Worm (Caenorhabditis elegans) whole organism, mixed stage, embryonic: Measurements from ENCODE around the gene cutl-21.

Source experiments
- M03D4.4 ChIP-seq: sonication (generic microtip); optimal IDR thresholded peaks from 2 replicates; lab custom pipeline; 2017; ENCODE audit warnings: mild to moderate bottlenecking, missing genetic modification characterization, missing compliant biosample characterization
- bed-3 ChIP-seq: fragments of 200-800 bp; sonication (Bioruptor generic); optimal IDR thresholded peaks from 3 replicates; lab custom pipeline; 2018; ENCODE audit warnings: mild to moderate bottlenecking, missing genetic modification characterization, moderate library complexity, missing compliant biosample characterization
- ceh-39 ChIP-seq: fragments of 150-350 bp; optimal IDR thresholded peaks from 2 replicates; lab custom pipeline; 2014; ENCODE audit warnings: missing biosample characterization, missing genetic modification characterization
- ceh-43 ChIP-seq: fragments of 200-800 bp; sonication (Bioruptor generic); optimal IDR thresholded peaks from 2 replicates; lab custom pipeline; 2018; ENCODE audit warnings: mild to moderate bottlenecking, missing genetic modification characterization, moderate library complexity, missing compliant biosample characterization
- ceh-83 ChIP-seq: fragments of 200-800 bp; sonication (Bioruptor generic); optimal IDR thresholded peaks from 2 replicates; lab custom pipeline; 2018; ENCODE audit warnings: mild to moderate bottlenecking, missing genetic modification characterization, missing compliant biosample characterization
- ces-1 ChIP-seq: fragments of 150-350 bp; optimal IDR thresholded peaks from 2 replicates; lab custom pipeline; 2014; ENCODE audit warnings: missing biosample characterization, missing genetic modification reagents, missing genetic modification characterization
- cnd-1 ChIP-seq: fragments of 200-800 bp; sonication (Bioruptor generic); optimal IDR thresholded peaks from 2 replicates; lab custom pipeline; 2018; ENCODE audit warnings: mild to moderate bottlenecking, missing genetic modification characterization, missing compliant biosample characterization
- elt-1 ChIP-seq: sonication (generic microtip); optimal IDR thresholded peaks from 2 replicates; lab custom pipeline; 2017; ENCODE audit warnings: missing genetic modification characterization, mild to moderate bottlenecking, missing compliant biosample characterization, antibody characterized with exemption, moderate library complexity, borderline replicate concordance; ENCODE audit not compliant: insufficient read depth
- elt-3 ChIP-seq: fragments of 150-350 bp; optimal IDR thresholded peaks from 2 replicates; lab custom pipeline; 2014; ENCODE audit warnings: missing biosample characterization, missing genetic modification characterization
- flh-1 ChIP-seq: fragments of 200-800 bp; sonication (Bioruptor generic); optimal IDR thresholded peaks from 2 replicates; lab custom pipeline; 2018; ENCODE audit warnings: mild to moderate bottlenecking, missing genetic modification characterization, moderate library complexity, missing compliant biosample characterization
- ham-2 ChIP-seq: fragments of 200-800 bp; sonication (Bioruptor generic); optimal IDR thresholded peaks from 2 replicates; lab custom pipeline; 2018; ENCODE audit warnings: mild to moderate bottlenecking, missing genetic modification characterization, missing compliant biosample characterization
- hlh-1 ChIP-seq: fragments of 150-350 bp; optimal IDR thresholded peaks from 2 replicates; lab custom pipeline; 2014; ENCODE audit warnings: missing biosample characterization, missing genetic modification reagents, missing genetic modification characterization
- lin-13 ChIP-seq: fragments of 150-350 bp; optimal IDR thresholded peaks from 2 replicates; lab custom pipeline; 2014; ENCODE audit warnings: missing biosample characterization, missing genetic modification characterization
- lin-32 ChIP-seq: fragments of 200-800 bp; sonication (Bioruptor generic); optimal IDR thresholded peaks from 2 replicates; lab custom pipeline; 2018; ENCODE audit warnings: mild to moderate bottlenecking, missing genetic modification characterization, missing compliant biosample characterization
- lsy-2 ChIP-seq: fragments of 150-350 bp; optimal IDR thresholded peaks from 2 replicates; lab custom pipeline; 2014; ENCODE audit warnings: missing biosample characterization, missing genetic modification characterization
- mab-5 ChIP-seq: fragments of 150-350 bp; optimal IDR thresholded peaks from 2 replicates; lab custom pipeline; 2014; ENCODE audit warnings: missing biosample characterization, missing genetic modification characterization
- mep-1 ChIP-seq: fragments of 150-350 bp; optimal IDR thresholded peaks from 2 replicates; lab custom pipeline; 2017; ENCODE audit warnings: missing biosample characterization, missing genetic modification reagents, missing genetic modification characterization, inconsistent platforms
- mls-2 ChIP-seq: sonication (generic microtip); optimal IDR thresholded peaks from 2 replicates; lab custom pipeline; 2016; ENCODE audit warnings: mild to moderate bottlenecking, missing genetic modification characterization, moderate library complexity, missing compliant biosample characterization
- nhr-237 ChIP-seq: fragments of 150-350 bp; optimal IDR thresholded peaks from 2 replicates; lab custom pipeline; 2014; ENCODE audit warnings: missing biosample characterization, missing genetic modification characterization
- nhr-28 ChIP-seq: fragments of 150-350 bp; optimal IDR thresholded peaks from 2 replicates; lab custom pipeline; 2014; ENCODE audit warnings: missing biosample characterization, missing genetic modification characterization
- nhr-76 ChIP-seq: sonication (generic microtip); optimal IDR thresholded peaks from 2 replicates; lab custom pipeline; 2017; ENCODE audit warnings: missing biosample characterization, missing genetic modification characterization
- pha-4 ChIP-seq: fragments of 150-350 bp; optimal IDR thresholded peaks from 2 replicates; lab custom pipeline; 2018; ENCODE audit warnings: missing biosample characterization, missing genetic modification reagents, missing genetic modification characterization
- snpc-4 ChIP-seq: fragments of 150-350 bp; optimal IDR thresholded peaks from 2 replicates; lab custom pipeline; 2014; ENCODE audit warnings: missing biosample characterization, missing genetic modification characterization
- sptf-1 ChIP-seq: sonication (generic microtip); optimal IDR thresholded peaks from 2 replicates; lab custom pipeline; 2017; ENCODE audit warnings: mild to moderate bottlenecking, missing genetic modification characterization, moderate library complexity, missing compliant biosample characterization
- tbx-8 ChIP-seq: fragments of 200-800 bp; sonication (Bioruptor generic); optimal IDR thresholded peaks from 2 replicates; lab custom pipeline; 2018; ENCODE audit warnings: mild to moderate bottlenecking, missing genetic modification characterization, moderate library complexity, missing compliant biosample characterization
- unc-120 ChIP-seq: sonication (generic microtip); optimal IDR thresholded peaks from 2 replicates; lab custom pipeline; 2017; ENCODE audit warnings: missing genetic modification characterization, missing compliant biosample characterization; ENCODE audit not compliant: poor library complexity, severe bottlenecking
- unc-62 ChIP-seq: fragments of 150-350 bp; optimal IDR thresholded peaks from 2 replicates; lab custom pipeline; 2014; ENCODE audit warnings: missing biosample characterization, missing genetic modification reagents, missing genetic modification characterization
- zip-8 ChIP-seq: fragments of 150-350 bp; optimal IDR thresholded peaks from 2 replicates; lab custom pipeline; 2014; ENCODE audit warnings: missing biosample characterization, missing genetic modification characterization
- ztf-11 ChIP-seq: fragments of 150-350 bp; optimal IDR thresholded peaks from 2 replicates; lab custom pipeline; 2014; ENCODE audit warnings: missing biosample characterization, missing genetic modification characterization

Gene cutl-21

ce11 chrX:1009512-1009911 is 5.4 kb downstream of the cutl-21 start:
- TF ChIP-seq M03D4.4 (tag; lab: Kevin White, UChicago) (no peak), nhr-237 (tag; lab: Kevin White, UChicago) (no peak)

- TF ChIP-seq sptf-1 (no peak), elt-1 (tag; lab: Kevin White, UChicago) (no peak), ceh-83 (no peak), unc-62 (GFP tag; lab: Kevin White, UChicago) (no peak), flh-1 (no peak), lin-32 (no peak), unc-120 (tag; lab: Kevin White, UChicago) (peak; percentile 15), mab-5 (tag; lab: Kevin White, UChicago) (no peak), mls-2 (tag; lab: Kevin White, UChicago) (no peak), snpc-4 (tag; lab: Kevin White, UChicago) (no peak), ham-2 (GFP tag; lab: Kevin White, UChicago) (peak; percentile 32)
These were observed 6.7 kb downstream of the cutl-21 start for ce11 chrX:1010627-1011452.

ce11 chrX:1012385-1012866 is 8.3 kb downstream of the cutl-21 start:
- TF ChIP-seq ces-1 (GFP tag; lab: Kevin White, UChicago) (no peak), M03D4.4 (tag; lab: Kevin White, UChicago) (no peak), lin-13 (tag; lab: Kevin White, UChicago) (no peak), elt-3 (no peak), elt-1 (tag; lab: Kevin White, UChicago) (no peak), hlh-1 (tag; lab: Kevin White, UChicago) (no peak)

ce11 chrX:1014708-1015107 is 10.6 kb downstream of the cutl-21 start:
- TF ChIP-seq ztf-11 (tag; lab: Kevin White, UChicago) (no peak), mep-1 (tag; lab: Kevin White, UChicago) (no peak), lsy-2 (tag; lab: Kevin White, UChicago) (no peak), cnd-1 (tag; lab: Kevin White, UChicago) (no peak), bed-3 (no peak), ces-1 (GFP tag; lab: Kevin White, UChicago) (peak; percentile 73)

ce11 chrX:1017456-1017855 is 13.3 kb downstream of the cutl-21 start, which contains the start of the genes F55A4.13 and nlf-1:
TSS of gene F55A4.13 (minus strand) at chrX:1017556.
TSS of gene nlf-1 (minus strand) at chrX:1017567.
- TF ChIP-seq zip-8 (tag; lab: Kevin White, UChicago) (no peak), pha-4 (tag; lab: Kevin White, UChicago) (no peak), nhr-28 (tag; lab: Kevin White, UChicago) (no peak), snpc-4 (tag; lab: Kevin White, UChicago) (no peak), nhr-76 (no peak), mab-5 (tag; lab: Kevin White, UChicago) (no peak), ceh-39 (tag; lab: Kevin White, UChicago) (no peak)

- peak; percentile 99 for TF ChIP-seq ces-1 (GFP tag; lab: Kevin White, UChicago)
- no peak for TF ChIP-seq ham-2 (GFP tag; lab: Kevin White, UChicago)
- peak; percentile 40 for TF ChIP-seq mls-2 (tag; lab: Kevin White, UChicago)
- TF ChIP-seq lsy-2 (tag; lab: Kevin White, UChicago) = no peak
- no peak for TF ChIP-seq ceh-43 (GFP tag; lab: Kevin White, UChicago)
- TF ChIP-seq tbx-8 (GFP tag; lab: Kevin White, UChicago) = no peak
- TF ChIP-seq M03D4.4 (tag; lab: Kevin White, UChicago) = peak; percentile 12
- no peak for TF ChIP-seq cnd-1 (tag; lab: Kevin White, UChicago)
- TF ChIP-seq nhr-237 (tag; lab: Kevin White, UChicago) = peak; percentile 2
These were observed 14.4 kb downstream of the cutl-21 start for ce11 chrX:1018586-1018985.
